Fruit fly (Drosophila melanogaster) whole organism, embryonic: ENCODE data around the gene CG31551.

Experiments
- Ada2b ChIP-seq: fragments of 200-800 bp; sonication (Bioruptor generic); IDR thresholded peaks from 2 replicates; pipeline ENCODE4 v1.3.6; 2022; ENCODE audit warnings: missing biosample characterization, missing genetic modification characterization
- Bdp1 ChIP-seq: fragments of 200-800 bp; sonication (Bioruptor generic); optimal IDR thresholded peaks from 3 replicates; lab custom pipeline; 2016; ENCODE audit warnings: missing biosample characterization, missing genetic modification characterization
- Bteb2 ChIP-seq: fragments of 200-800 bp; sonication (Bioruptor generic); optimal IDR thresholded peaks from 2 replicates; lab custom pipeline; 2016; ENCODE audit warnings: missing biosample characterization, missing genetic modification characterization
- CG12071 ChIP-seq: fragments of 200-800 bp; sonication (Bioruptor generic); optimal IDR thresholded peaks from 3 replicates; lab custom pipeline; 2018; ENCODE audit warnings: missing biosample characterization, mild to moderate bottlenecking, missing genetic modification characterization
- CG12744 ChIP-seq: fragments of 200-800 bp; sonication (Bioruptor generic); optimal IDR thresholded peaks from 2 replicates; lab custom pipeline; 2016; ENCODE audit warnings: missing biosample characterization, missing genetic modification characterization
- CG12769 ChIP-seq: fragments of 200-800 bp; sonication (Bioruptor generic); optimal IDR thresholded peaks from 2 replicates; lab custom pipeline; 2019; ENCODE audit warnings: missing biosample characterization, mild to moderate bottlenecking, missing genetic modification characterization, moderate library complexity
- CG12942 ChIP-seq: fragments of 200-800 bp; sonication (Bioruptor generic); optimal IDR thresholded peaks from 3 replicates; lab custom pipeline; 2016; ENCODE audit warnings: missing biosample characterization, missing genetic modification characterization
- CG14014 ChIP-seq: fragments of 200-800 bp; sonication (Bioruptor generic); IDR thresholded peaks from 2 replicates; pipeline ENCODE4 v1.3.6; 2022; ENCODE audit warnings: missing biosample characterization, missing genetic modification characterization
- CG14965 ChIP-seq: fragments of 200-800 bp; sonication (Bioruptor generic); optimal IDR thresholded peaks from 2 replicates; lab custom pipeline; 2016; ENCODE audit warnings: missing biosample characterization, missing genetic modification characterization, borderline replicate concordance
- CG17568 ChIP-seq: fragments of 200-800 bp; sonication (Bioruptor generic); optimal IDR thresholded peaks from 2 replicates; lab custom pipeline; 2018; ENCODE audit warnings: missing biosample characterization, mild to moderate bottlenecking, missing genetic modification characterization, moderate library complexity
- CG17802 ChIP-seq: fragments of 200-800 bp; sonication (Bioruptor generic); optimal IDR thresholded peaks from 2 replicates; lab custom pipeline; 2018; ENCODE audit warnings: missing biosample characterization, mild to moderate bottlenecking, missing genetic modification characterization, moderate library complexity
- CG2116 ChIP-seq: fragments of 200-800 bp; sonication (Bioruptor generic); optimal IDR thresholded peaks from 3 replicates; lab custom pipeline; 2018; ENCODE audit warnings: missing biosample characterization, mild to moderate bottlenecking, missing genetic modification characterization
- CG30020 ChIP-seq: fragments of 200-800 bp; optimal IDR thresholded peaks from 2 replicates; lab custom pipeline; 2019; ENCODE audit warnings: missing biosample characterization, mild to moderate bottlenecking, missing genetic modification characterization, moderate library complexity
- CG31388 ChIP-seq: fragments of 200-800 bp; sonication (Bioruptor generic); optimal IDR thresholded peaks from 2 replicates; lab custom pipeline; 2016; ENCODE audit warnings: missing biosample characterization, missing genetic modification characterization
- CG32767 ChIP-seq: fragments of 200-800 bp; sonication (Bioruptor generic); IDR thresholded peaks from 2 replicates; pipeline ENCODE4 v1.3.6; 2022; ENCODE audit warnings: missing biosample characterization, missing genetic modification characterization
- CG3995 ChIP-seq: fragments of 200-800 bp; sonication (Bioruptor generic); optimal IDR thresholded peaks from 3 replicates; lab custom pipeline; 2016; ENCODE audit warnings: missing biosample characterization, missing genetic modification characterization
- CG8478 ChIP-seq: fragments of >200 bp; optimal IDR thresholded peaks from 2 replicates; lab custom pipeline; 2018
- CkIIα-i1 ChIP-seq: fragments of 200-800 bp; sonication (Bioruptor generic); IDR thresholded peaks from 2 replicates; pipeline ENCODE4 v1.3.6; 2022; ENCODE audit warnings: missing biosample characterization, missing genetic modification characterization
- H2.0 ChIP-seq: fragments of 200-800 bp; sonication (Bioruptor generic); IDR thresholded peaks from 2 replicates; pipeline ENCODE4 v1.3.6; 2022; ENCODE audit warnings: missing biosample characterization, missing genetic modification characterization
- Hey ChIP-seq: fragments of 200-800 bp; sonication (Bioruptor generic); optimal IDR thresholded peaks from 3 replicates; lab custom pipeline; 2018; ENCODE audit warnings: missing biosample characterization, mild to moderate bottlenecking, missing genetic modification characterization
- Mes4 ChIP-seq: fragments of 200-800 bp; sonication (Bioruptor generic); optimal IDR thresholded peaks from 2 replicates; lab custom pipeline; 2016; ENCODE audit warnings: missing biosample characterization, missing genetic modification characterization
- Ptx1 ChIP-seq: fragments of 200-800 bp; sonication (Bioruptor generic); IDR thresholded peaks from 2 replicates; pipeline ENCODE4 v1.3.6; 2022; ENCODE audit warnings: missing biosample characterization, missing genetic modification characterization
- Scr ChIP-seq: fragments of 200-800 bp; sonication (Bioruptor generic); IDR thresholded peaks from 2 replicates; pipeline ENCODE4 v1.3.6; 2022; ENCODE audit warnings: missing biosample characterization, missing genetic modification characterization; ENCODE audit not compliant: partially characterized antibody
- Six4 ChIP-seq: fragments of 200-800 bp; sonication (Bioruptor generic); optimal IDR thresholded peaks from 2 replicates; lab custom pipeline; 2016; ENCODE audit warnings: missing biosample characterization, missing genetic modification characterization
- bbx ChIP-seq: fragments of 200-800 bp; sonication (Bioruptor generic); IDR thresholded peaks from 2 replicates; pipeline ENCODE4 v1.3.6; 2022; ENCODE audit warnings: missing biosample characterization, missing genetic modification characterization; ENCODE audit not compliant: partially characterized antibody
- bcd ChIP-seq: fragments of 200-800 bp; sonication (Bioruptor generic); optimal IDR thresholded peaks from 2 replicates; lab custom pipeline; 2017; ENCODE audit warnings: missing biosample characterization, mild to moderate bottlenecking, missing genetic modification characterization
- chm ChIP-seq: fragments of 200-800 bp; sonication (Bioruptor generic); IDR thresholded peaks from 2 replicates; pipeline ENCODE4 v1.3.6; 2022; ENCODE audit warnings: missing biosample characterization, missing genetic modification characterization
- crc ChIP-seq: fragments of 200-800 bp; sonication (Bioruptor generic); optimal IDR thresholded peaks from 2 replicates; lab custom pipeline; 2016; ENCODE audit warnings: missing biosample characterization, missing genetic modification characterization
- dmrt11E ChIP-seq: fragments of 200-800 bp; sonication (Bioruptor generic); optimal IDR thresholded peaks from 3 replicates; lab custom pipeline; 2018; ENCODE audit warnings: missing biosample characterization, mild to moderate bottlenecking, missing genetic modification characterization, moderate library complexity
- eyg ChIP-seq: fragments of 200-800 bp; sonication (Bioruptor generic); optimal IDR thresholded peaks from 3 replicates; lab custom pipeline; 2016; ENCODE audit warnings: missing biosample characterization, missing genetic modification characterization
- hbn ChIP-seq: fragments of 200-800 bp; sonication (Bioruptor generic); IDR thresholded peaks from 2 replicates; pipeline ENCODE4 v1.3.6; 2022; ENCODE audit warnings: missing biosample characterization, missing genetic modification characterization; ENCODE audit not compliant: partially characterized antibody
- ind ChIP-seq: fragments of 200-800 bp; sonication (Bioruptor generic); optimal IDR thresholded peaks from 3 replicates; lab custom pipeline; 2016; ENCODE audit warnings: missing biosample characterization, missing genetic modification characterization
- inv ChIP-seq: fragments of 200-800 bp; sonication (Bioruptor generic); IDR thresholded peaks from 2 replicates; pipeline ENCODE4 v1.3.6; 2022; ENCODE audit warnings: missing biosample characterization, missing genetic modification characterization; ENCODE audit not compliant: partially characterized antibody
- jigr1 ChIP-seq: fragments of 200-800 bp; sonication (Bioruptor generic); IDR thresholded peaks from 3 replicates; pipeline ENCODE4 v1.3.6; 2022; ENCODE audit warnings: missing biosample characterization, missing genetic modification characterization
- kah ChIP-seq: fragments of 200-800 bp; sonication (Bioruptor generic); optimal IDR thresholded peaks from 2 replicates; lab custom pipeline; 2018; ENCODE audit warnings: missing biosample characterization, mild to moderate bottlenecking, missing genetic modification characterization
- ken ChIP-seq: fragments of 200-800 bp; sonication (Bioruptor generic); IDR thresholded peaks from 3 replicates; pipeline ENCODE4 v1.3.6; 2022; ENCODE audit warnings: missing biosample characterization, missing genetic modification characterization
- lmd ChIP-seq: fragments of 200-800 bp; sonication (Bioruptor generic); IDR thresholded peaks from 2 replicates; pipeline ENCODE4 v1.3.6; 2022; ENCODE audit warnings: missing biosample characterization, missing genetic modification characterization
- lov ChIP-seq, 2 experiments: fragments of 200-800 bp in 1 of 2; fragments of >200 bp in 1 of 2; sonication (Bioruptor generic) in 1 of 2; IDR thresholded peaks in 1 of 2; optimal IDR thresholded peaks in 1 of 2; 2 replicates in 1 of 2; 3 replicates in 1 of 2; pipeline versions ENCODE4 v1.3.6 to Lab custom; 2017 to 2022; ENCODE audit warnings: missing biosample characterization in 1 of 2, missing genetic modification characterization in 1 of 2
- nom ChIP-seq: fragments of 200-800 bp; sonication (Bioruptor generic); optimal IDR thresholded peaks from 2 replicates; lab custom pipeline; 2017; ENCODE audit warnings: missing biosample characterization, missing genetic modification characterization, mild to moderate bottlenecking, moderate library complexity, missing genetic modification reagents
- oc ChIP-seq: fragments of 200-800 bp; sonication (Bioruptor generic); optimal IDR thresholded peaks from 2 replicates; lab custom pipeline; 2018; ENCODE audit warnings: missing biosample characterization, mild to moderate bottlenecking, missing genetic modification characterization, moderate library complexity
- onecut ChIP-seq: fragments of 200-800 bp; sonication (Bioruptor generic); IDR thresholded peaks from 2 replicates; pipeline ENCODE4 v1.3.6; 2022; ENCODE audit warnings: missing biosample characterization, missing genetic modification characterization
- pan ChIP-seq, 4 experiments: fragments of >200 bp in 3 of 4; fragments of 200-800 bp in 1 of 4; sonication (Bioruptor generic) in 1 of 4; optimal IDR thresholded peaks in 3 of 4; IDR thresholded peaks in 1 of 4; 2 replicates each; pipeline versions ENCODE4 v1.3.6 to Lab custom; 2017 to 2022; ENCODE audit warnings: missing biosample characterization in 2 of 4, missing genetic modification characterization in 2 of 4, mixed read lengths in 1 of 4
- phol ChIP-seq: fragments of 200-800 bp; sonication (Bioruptor generic); optimal IDR thresholded peaks from 3 replicates; lab custom pipeline; 2018; ENCODE audit warnings: missing biosample characterization, mild to moderate bottlenecking, missing genetic modification characterization, moderate library complexity
- ranshi ChIP-seq: fragments of 200-800 bp; sonication (Bioruptor generic); IDR thresholded peaks from 2 replicates; pipeline ENCODE4 v1.3.6; 2022; ENCODE audit warnings: missing biosample characterization, missing genetic modification characterization
- sens ChIP-seq: fragments of 200-800 bp; sonication (Bioruptor generic); peaks from one replicate; lab custom pipeline; 2016; ENCODE audit warnings: missing biosample characterization, missing genetic modification characterization
- slou ChIP-seq: fragments of 200-800 bp; sonication (Bioruptor generic); optimal IDR thresholded peaks from 3 replicates; lab custom pipeline; 2016; ENCODE audit warnings: missing biosample characterization, missing genetic modification characterization
- usp ChIP-seq: fragments of >200 bp; optimal IDR thresholded peaks from 2 replicates; lab custom pipeline; 2017; ENCODE audit warnings: missing biosample characterization, missing genetic modification characterization
- yki ChIP-seq: fragments of >200 bp; optimal IDR thresholded peaks from 3 replicates; lab custom pipeline; 2018
- zen2 ChIP-seq: fragments of 200-800 bp; sonication (Bioruptor generic); IDR thresholded peaks from 3 replicates; pipeline ENCODE4 v1.3.6; 2022; ENCODE audit warnings: missing biosample characterization, missing genetic modification characterization; ENCODE audit not compliant: partially characterized antibody
- zfh2 ChIP-seq: fragments of 200-800 bp; sonication (Bioruptor generic); optimal IDR thresholded peaks from 2 replicates; lab custom pipeline; 2016; ENCODE audit warnings: missing biosample characterization, missing genetic modification characterization

Gene CG31551

DNA sequence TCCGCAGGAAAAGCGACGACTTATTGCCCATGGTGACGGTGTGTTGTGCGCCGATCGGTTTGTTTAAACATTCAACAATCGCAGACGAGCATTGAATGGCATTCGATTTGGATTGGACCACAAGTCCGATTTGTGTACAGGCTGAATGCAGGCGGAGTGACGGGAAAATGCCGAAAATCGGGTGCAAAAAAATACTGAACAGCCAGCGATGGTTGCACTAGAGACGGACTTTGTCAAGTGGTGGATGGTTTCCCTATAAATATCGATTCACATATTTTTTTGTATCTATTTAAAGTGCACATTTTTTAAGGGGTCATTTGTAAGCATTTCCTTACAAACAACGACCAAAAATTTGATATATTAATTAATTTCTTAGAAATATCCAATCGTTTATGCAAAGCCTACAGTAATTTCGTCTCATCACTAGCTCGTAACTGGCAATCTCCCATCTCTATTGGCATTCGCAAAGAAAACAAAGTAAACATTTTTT is 27.1 kb downstream of the CG31551 start, which contains the start of the genes elm and MED27 (continued):
- TF ChIP-seq CG30020 = peak; percentile 85
- peak; percentile 92 for TF ChIP-seq Ada2b (GFP tag; lab: Robert Waterston, UW)
- TF ChIP-seq CG8478 (lab: Kevin White, UChicago) = no peak
- TF ChIP-seq CG12744 (GFP tag; lab: Kevin White, UChicago) = peak; percentile 86
- TF ChIP-seq Hey (tag; lab: Kevin White, UChicago) = peak; percentile 56
- TF ChIP-seq oc (tag; lab: Kevin White, UChicago) = peak; percentile 67
- TF ChIP-seq ranshi (GFP tag; lab: Robert Waterston, UW) = peak; percentile 93
- TF ChIP-seq CG14014 (GFP tag; lab: Robert Waterston, UW) = peak; percentile 93
- TF ChIP-seq hbn (GFP tag; lab: Robert Waterston, UW) = peak; percentile 92
- TF ChIP-seq Scr = peak; percentile 98
- TF ChIP-seq CG3995 (GFP tag; lab: Kevin White, UChicago) = peak; percentile 66
- TF ChIP-seq zfh2 (GFP tag; lab: Kevin White, UChicago) = peak; percentile 96
- TF ChIP-seq chm = peak; percentile 74; the same call in 1 of the 2 replicates
- peak; percentile 90 for TF ChIP-seq CG31388 (GFP tag; lab: Kevin White, UChicago)
- peak; percentile 85 for TF ChIP-seq Six4 (GFP tag; lab: Kevin White, UChicago)
- TF ChIP-seq Bdp1 (GFP tag; lab: Kevin White, UChicago) = peak; percentile 79
- TF ChIP-seq nom (GFP tag; lab: Kevin White, UChicago) = peak; percentile 58
- TF ChIP-seq ind (GFP tag; lab: Kevin White, UChicago) = peak; percentile 95
- TF ChIP-seq CG12942 (GFP tag; lab: Kevin White, UChicago) = peak; percentile 92
- peak; percentile 94 for TF ChIP-seq ken
- TF ChIP-seq CG17568 (GFP tag; lab: Kevin White, UChicago) = no peak
- TF ChIP-seq CG12071 (GFP tag; lab: Kevin White, UChicago) = peak; percentile 15
- TF ChIP-seq crc = peak; percentile 65
- peak; percentile 75 for TF ChIP-seq eyg (GFP tag; lab: Kevin White, UChicago)
- peak; percentile 91 for TF ChIP-seq CG32767 (GFP tag; lab: Robert Waterston, UW)
- TF ChIP-seq bcd (GFP tag; lab: Kevin White, UChicago) = peak; percentile 93
- TF ChIP-seq yki (lab: Kevin White, UChicago) = no peak
- peak; percentile 94 for TF ChIP-seq inv (GFP tag; lab: Robert Waterston, UW)
- peak; percentile 68; the same call in 1 of the 3 replicates for TF ChIP-seq zen2 (GFP tag; lab: Robert Waterston, UW)
- TF ChIP-seq Mes4 (GFP tag; lab: Kevin White, UChicago) = peak; percentile 84
- peak; percentile 73 for TF ChIP-seq CG17802
- TF ChIP-seq onecut (GFP tag; lab: Robert Waterston, UW) = peak; percentile 71
- peak; percentile 90 for TF ChIP-seq Bteb2 (GFP tag; lab: Kevin White, UChicago)
- no peak for TF ChIP-seq pan (optimal IDR thresholded peaks at IDR 0.05; lab: Kevin White, UChicago)
- peak in 1 of 2 experiments; percentile 89 for TF ChIP-seq pan (GFP tag; optimal IDR thresholded peaks at IDR 0.05 in 1 of 2, IDR thresholded peaks at IDR 0.05 in 1 of 2)
- TF ChIP-seq Ptx1 (GFP tag; lab: Robert Waterston, UW) = peak; percentile 97
- peak; percentile 99 for TF ChIP-seq sens (GFP tag; lab: Kevin White, UChicago)
- TF ChIP-seq usp (GFP tag; lab: Kevin White, UChicago) = no peak
- peak; percentile 93 for TF ChIP-seq jigr1
- peak; percentile 95 for TF ChIP-seq lmd
- peak; percentile 93 for TF ChIP-seq dmrt11E
- peak; percentile 92 for TF ChIP-seq CG2116
- TF ChIP-seq kah = no peak
- TF ChIP-seq H2.0 (GFP tag; lab: Robert Waterston, UW) = peak; percentile 93
- peak; percentile 95 for TF ChIP-seq phol (tag; lab: Kevin White, UChicago)
- TF ChIP-seq slou (GFP tag; lab: Kevin White, UChicago) = peak; percentile 93
- peak; percentile 84 for TF ChIP-seq bbx (GFP tag; lab: Robert Waterston, UW)
- TF ChIP-seq CG12769 (tag; lab: Kevin White, UChicago) = peak; percentile 85
- peak; percentile 25 for TF ChIP-seq CG14965 (GFP tag; lab: Kevin White, UChicago)
- no peak for TF ChIP-seq lov (optimal IDR thresholded peaks at IDR 0.05; lab: Kevin White, UChicago)
- peak; percentile 68; the same call in 2 of the 3 replicates for TF ChIP-seq lov (GFP tag; IDR thresholded peaks at IDR 0.05; lab: Robert Waterston, UW)
- no peak; the same call in 1 of the 2 replicates for TF ChIP-seq CkIIα-i1
